Worm (Caenorhabditis elegans): ENCODE data around the gene W08G11.3.

ce11 chrV:16388268-16388667 lies 20.8 kb downstream of the W08G11.3 start, which contains the start of gene sri-65:
- TF ChIP-seq ztf-23 (GFP tag; IDR thresholded peaks at IDR 0.05) (no peak), ztf-29 (GFP tag; IDR thresholded peaks at IDR 0.05) (no peak), med-1 (GFP tag; optimal IDR thresholded peaks at IDR 0.05; ENCODE audit: insufficient read depth) (no peak), flt-1 (GFP tag; IDR thresholded peaks at IDR 0.05) (no peak), tab-1 (GFP tag; IDR thresholded peaks at IDR 0.05) (no peak), klf-2 (GFP tag; conservative IDR thresholded peaks at IDR 0.05) (no peak), cog-1 (tag; optimal IDR thresholded peaks at IDR 0.05) (no peak), T22C8.4 (GFP tag; IDR thresholded peaks at IDR 0.05) (no peak), ref-1 (GFP tag; conservative IDR thresholded peaks at IDR 0.05) (no peak)
